Worm (Caenorhabditis elegans) whole organism, L1 larva: ENCODE results near the gene wrt-5.

ENCODE experiments used
- C34B4.2 ChIP-seq: sonication (generic microtip); optimal IDR thresholded peaks from 2 replicates; lab custom pipeline; 2017; ENCODE audit warnings: mild to moderate bottlenecking, missing genetic modification characterization, missing compliant biosample characterization
- Y116A8C.19 ChIP-seq: sonication (generic microtip); optimal IDR thresholded peaks from 2 replicates; lab custom pipeline; 2016; ENCODE audit warnings: missing compliant biosample characterization, missing genetic modification characterization, borderline replicate concordance
- aha-1 ChIP-seq: fragments of 150-350 bp; optimal IDR thresholded peaks from 2 replicates; lab custom pipeline; 2014; ENCODE audit warnings: missing biosample characterization, missing genetic modification characterization
- alr-1 ChIP-seq: fragments of 200-800 bp; sonication (Bioruptor generic); optimal IDR thresholded peaks from 2 replicates; lab custom pipeline; 2018; ENCODE audit warnings: borderline replicate concordance, mild to moderate bottlenecking, missing genetic modification characterization, missing compliant biosample characterization
- aly-2 ChIP-seq: fragments of 150-350 bp; optimal IDR thresholded peaks from 2 replicates; lab custom pipeline; 2014; ENCODE audit warnings: missing biosample characterization, missing genetic modification characterization
- ceh-8 ChIP-seq: fragments of 200-800 bp; sonication (Bioruptor generic); optimal IDR thresholded peaks from 2 replicates; lab custom pipeline; 2018; ENCODE audit warnings: mild to moderate bottlenecking, missing genetic modification characterization, moderate library complexity, missing compliant biosample characterization
- ceh-82 ChIP-seq, 3 experiments: fragments of 150-350 bp in 1 of 3; sonication (generic microtip) in 2 of 3; optimal IDR thresholded peaks; 2 replicates each; lab custom pipeline; 2014 to 2017; ENCODE audit warnings: missing biosample characterization in 3 of 3, missing genetic modification characterization in 3 of 3
- ces-1 ChIP-seq: fragments of 150-350 bp; optimal IDR thresholded peaks from 2 replicates; lab custom pipeline; 2014; ENCODE audit warnings: missing biosample characterization, missing genetic modification reagents, missing genetic modification characterization
- dpl-1 ChIP-seq, 3 experiments: fragments of 150-350 bp in 2 of 3; sonication (generic microtip) in 1 of 3; optimal IDR thresholded peaks; 2 replicates each; lab custom pipeline; 2014 to 2017; ENCODE audit warnings: missing biosample characterization in 3 of 3, missing genetic modification characterization in 3 of 3, missing genetic modification reagents in 3 of 3
- efl-1 ChIP-seq, 4 experiments: fragments of 150-350 bp; optimal IDR thresholded peaks in 3 of 4; peaks in 1 of 4; 1 replicate in 1 of 4; 2 replicates in 3 of 4; lab custom pipeline; 2014; ENCODE audit warnings: missing biosample characterization in 2 of 4, missing genetic modification characterization in 2 of 4, missing genetic modification reagents in 2 of 4
- efl-3 ChIP-seq: fragments of 200-800 bp; sonication (Bioruptor generic); optimal IDR thresholded peaks from 2 replicates; lab custom pipeline; 2018; ENCODE audit warnings: mild to moderate bottlenecking, missing genetic modification characterization, missing compliant biosample characterization
- egl-13 ChIP-seq: sonication (generic microtip); optimal IDR thresholded peaks from 2 replicates; lab custom pipeline; 2016; ENCODE audit warnings: missing genotype, missing genetic modification reagents, missing genetic modification characterization, missing compliant biosample characterization
- egl-27 ChIP-seq, 2 experiments: fragments of 150-350 bp in 1 of 2; sonication (generic microtip); optimal IDR thresholded peaks; 3 replicates each; lab custom pipeline; 2017 to 2018; ENCODE audit warnings: missing biosample characterization in 2 of 2, missing genetic modification characterization in 2 of 2, missing genetic modification reagents in 2 of 2
- ets-5 ChIP-seq: fragments of 200-800 bp; sonication (Bioruptor generic); IDR thresholded peaks from 2 replicates; pipeline ENCODE4 v1.3.6; 2022; ENCODE audit warnings: missing genetic modification characterization, missing compliant biosample characterization
- fkh-10 ChIP-seq: sonication (generic microtip); optimal IDR thresholded peaks from 2 replicates; lab custom pipeline; 2017; ENCODE audit warnings: missing biosample characterization, missing genetic modification reagents, missing genetic modification characterization
- fos-1 ChIP-seq: fragments of 150-350 bp; optimal IDR thresholded peaks from 2 replicates; lab custom pipeline; 2014; ENCODE audit warnings: missing biosample characterization, missing genetic modification characterization
- hlh-17 ChIP-seq: fragments of 200-800 bp; sonication (Bioruptor generic); optimal IDR thresholded peaks from 2 replicates; lab custom pipeline; 2018; ENCODE audit warnings: missing genetic modification characterization, mild to moderate bottlenecking, missing compliant biosample characterization, moderate library complexity, borderline replicate concordance
- hpl-2 ChIP-seq: fragments of 150-350 bp; optimal IDR thresholded peaks from 2 replicates; lab custom pipeline; 2014; ENCODE audit warnings: missing biosample characterization, missing genetic modification reagents, missing genetic modification characterization
- irx-1 ChIP-seq: sonication (generic microtip); optimal IDR thresholded peaks from 2 replicates; lab custom pipeline; 2016; ENCODE audit warnings: missing genetic modification characterization, missing compliant biosample characterization
- isw-1 ChIP-seq: fragments of 200-800 bp; sonication (Bioruptor generic); IDR thresholded peaks from 2 replicates; pipeline ENCODE4 v1.3.6; 2022; ENCODE audit warnings: missing genetic modification characterization, missing compliant biosample characterization
- jun-1 ChIP-seq: fragments of 150-350 bp; optimal IDR thresholded peaks from 2 replicates; lab custom pipeline; 2014; ENCODE audit warnings: missing biosample characterization, missing genetic modification reagents, missing genetic modification characterization
- lin-13 ChIP-seq: fragments of 150-350 bp; optimal IDR thresholded peaks from 2 replicates; lab custom pipeline; 2014; ENCODE audit warnings: missing biosample characterization, missing genetic modification reagents, missing genetic modification characterization
- lin-15B ChIP-seq: fragments of 150-350 bp; sonication (generic microtip); optimal IDR thresholded peaks from 3 replicates; lab custom pipeline; 2014; ENCODE audit warnings: missing biosample characterization, missing genetic modification characterization
- lir-3 ChIP-seq: sonication (generic microtip); optimal IDR thresholded peaks from 2 replicates; lab custom pipeline; 2016; ENCODE audit warnings: mild to moderate bottlenecking, missing genetic modification characterization, moderate library complexity, missing compliant biosample characterization; ENCODE audit not compliant: poor library complexity
- mab-9 ChIP-seq: fragments of 200-800 bp; sonication (Bioruptor generic); IDR thresholded peaks from 2 replicates; pipeline ENCODE4 v1.3.6; 2022; ENCODE audit warnings: missing genetic modification reagents, missing genetic modification characterization, missing compliant biosample characterization
- mef-2 ChIP-seq: fragments of 150-350 bp; optimal IDR thresholded peaks from 2 replicates; lab custom pipeline; 2014; ENCODE audit warnings: missing biosample characterization, missing genetic modification characterization
- mep-1 ChIP-seq: fragments of 150-350 bp; optimal IDR thresholded peaks from 2 replicates; lab custom pipeline; 2014; ENCODE audit warnings: missing biosample characterization, missing genetic modification characterization
- nhr-11 ChIP-seq: fragments of 150-350 bp; optimal IDR thresholded peaks from 2 replicates; lab custom pipeline; 2014; ENCODE audit warnings: missing biosample characterization, missing genetic modification characterization
- nhr-20 ChIP-seq: sonication (generic microtip); optimal IDR thresholded peaks from 2 replicates; lab custom pipeline; 2016; ENCODE audit warnings: mild to moderate bottlenecking, missing genetic modification characterization, missing compliant biosample characterization
- nhr-237 ChIP-seq: fragments of 150-350 bp; optimal IDR thresholded peaks from 2 replicates; lab custom pipeline; 2014; ENCODE audit warnings: missing biosample characterization, missing genetic modification characterization
- nhr-28 ChIP-seq: fragments of 150-350 bp; optimal IDR thresholded peaks from 2 replicates; lab custom pipeline; 2014; ENCODE audit warnings: missing biosample characterization, missing genetic modification characterization
- nhr-47 ChIP-seq: sonication (generic microtip); optimal IDR thresholded peaks from 2 replicates; lab custom pipeline; 2016; ENCODE audit warnings: mild to moderate bottlenecking, missing genetic modification characterization, moderate library complexity, missing compliant biosample characterization
- nhr-71 ChIP-seq: sonication (generic microtip); optimal IDR thresholded peaks from 2 replicates; lab custom pipeline; 2016; ENCODE audit warnings: mild to moderate bottlenecking, missing genetic modification characterization, moderate library complexity, missing compliant biosample characterization
- nhr-76 ChIP-seq: sonication (generic microtip); optimal IDR thresholded peaks from 2 replicates; lab custom pipeline; 2017; ENCODE audit warnings: missing biosample characterization, missing genetic modification characterization
- nhr-77 ChIP-seq: fragments of 150-350 bp; optimal IDR thresholded peaks from 2 replicates; lab custom pipeline; 2014; ENCODE audit warnings: missing biosample characterization, missing genetic modification characterization
- nhr-84 ChIP-seq: sonication (generic microtip); optimal IDR thresholded peaks from 2 replicates; lab custom pipeline; 2017; ENCODE audit warnings: missing biosample characterization, missing genetic modification characterization
- pqm-1 ChIP-seq: sonication (generic microtip); optimal IDR thresholded peaks from 3 replicates; lab custom pipeline; 2017; ENCODE audit warnings: missing biosample characterization, missing genetic modification characterization
- rnt-1 ChIP-seq: sonication (generic microtip); optimal IDR thresholded peaks from 2 replicates; lab custom pipeline; 2016; ENCODE audit warnings: mild to moderate bottlenecking, missing genetic modification characterization, moderate library complexity, missing compliant biosample characterization
- snpc-4 ChIP-seq: fragments of 150-350 bp; optimal IDR thresholded peaks from 2 replicates; lab custom pipeline; 2014; ENCODE audit warnings: missing biosample characterization, missing genetic modification characterization
- sox-4 ChIP-seq: sonication (generic microtip); optimal IDR thresholded peaks from 2 replicates; lab custom pipeline; 2016; ENCODE audit warnings: missing genetic modification characterization, missing compliant biosample characterization
- sup-37 ChIP-seq: fragments of 200-800 bp; sonication (Bioruptor generic); optimal IDR thresholded peaks from 2 replicates; lab custom pipeline; 2018; ENCODE audit warnings: mild to moderate bottlenecking, missing genetic modification characterization, missing compliant biosample characterization
- swsn-7 ChIP-seq: sonication (generic microtip); optimal IDR thresholded peaks from 2 replicates; lab custom pipeline; 2016; ENCODE audit warnings: missing genetic modification characterization, missing compliant biosample characterization
- tlp-1 ChIP-seq: fragments of 150-350 bp; optimal IDR thresholded peaks from 2 replicates; lab custom pipeline; 2014; ENCODE audit warnings: missing biosample characterization, missing genetic modification characterization
- unc-130 ChIP-seq: fragments of 150-350 bp; optimal IDR thresholded peaks from 2 replicates; lab custom pipeline; 2017; ENCODE audit warnings: missing biosample characterization, missing genetic modification characterization, inconsistent platforms
- unc-30 ChIP-seq: sonication (generic microtip); optimal IDR thresholded peaks from 2 replicates; lab custom pipeline; 2017; ENCODE audit warnings: missing biosample characterization, missing genetic modification characterization
- unc-62 ChIP-seq: fragments of 150-350 bp; optimal IDR thresholded peaks from 2 replicates; lab custom pipeline; 2014; ENCODE audit warnings: missing biosample characterization, missing genetic modification reagents, missing genetic modification characterization
- unc-86 ChIP-seq: sonication (generic microtip); optimal IDR thresholded peaks from 2 replicates; lab custom pipeline; 2016; ENCODE audit warnings: missing genetic modification characterization, missing compliant biosample characterization
- unc-98 ChIP-seq: fragments of 200-800 bp; sonication (Bioruptor generic); IDR thresholded peaks from 2 replicates; pipeline ENCODE4 v1.3.6; 2022; ENCODE audit warnings: missing genetic modification characterization, missing compliant biosample characterization
- vab-15 ChIP-seq: sonication (generic microtip); optimal IDR thresholded peaks from 2 replicates; lab custom pipeline; 2017; ENCODE audit warnings: missing genotype, mild to moderate bottlenecking, missing genetic modification characterization, missing compliant biosample characterization
- zag-1 ChIP-seq: fragments of 150-350 bp; optimal IDR thresholded peaks from 2 replicates; lab custom pipeline; 2014; ENCODE audit warnings: missing biosample characterization, missing genetic modification characterization
- zip-4 ChIP-seq: fragments of 200-800 bp; sonication (Bioruptor generic); optimal IDR thresholded peaks from 2 replicates; lab custom pipeline; 2018; ENCODE audit warnings: mild to moderate bottlenecking, missing genetic modification characterization, moderate library complexity, missing compliant biosample characterization
- ztf-11 ChIP-seq, 2 experiments: sonication (generic microtip); optimal IDR thresholded peaks; 2 replicates each; lab custom pipeline; 2016 to 2017; ENCODE audit warnings: missing genetic modification characterization in 2 of 2, missing biosample characterization in 1 of 2, missing compliant biosample characterization in 1 of 2
- ztf-4 ChIP-seq: fragments of 150-350 bp; optimal IDR thresholded peaks from 2 replicates; lab custom pipeline; 2014; ENCODE audit warnings: missing biosample characterization, missing genetic modification characterization

The wrt-5 gene

DNA sequence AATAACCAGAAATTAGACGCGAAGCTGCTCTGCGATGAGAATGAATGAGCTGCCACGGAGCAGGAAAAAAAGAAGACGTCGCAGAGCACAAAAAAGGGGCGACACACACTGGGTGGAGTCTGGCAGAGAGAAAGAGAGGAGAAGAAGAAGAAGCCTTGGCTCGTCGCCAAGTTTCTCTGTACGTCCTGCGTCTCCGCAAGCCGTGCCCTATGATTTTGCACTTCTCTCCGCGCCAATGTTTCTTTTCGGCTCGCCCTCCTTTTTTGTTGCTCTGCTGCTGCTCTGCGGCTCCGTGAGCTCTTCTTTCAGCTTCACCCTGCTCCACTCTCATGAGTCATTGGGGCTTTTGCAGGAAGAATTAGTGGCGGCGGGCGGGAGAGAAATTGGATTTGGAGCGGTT, 16.6 kb downstream of the wrt-5 start, which contains the start of gene hlh-30:
TSS of gene hlh-30 (minus strand) at position 69 of the 400 bp plus-strand sequence.
- TF ChIP-seq sox-4 (tag; lab: Kevin White, UChicago): peak; percentile 23
- no peak for TF ChIP-seq hlh-17 (GFP tag; lab: Kevin White, UChicago)
- TF ChIP-seq aha-1 (tag; lab: Kevin White, UChicago): no peak
- TF ChIP-seq irx-1 (tag; lab: Kevin White, UChicago): no peak
- TF ChIP-seq egl-27 (tag; optimal IDR thresholded peaks at IDR 0.05; lab: Kevin White, UChicago): peak in 1 of 2 experiments; percentile 7
- no peak for TF ChIP-seq ces-1
- no peak for TF ChIP-seq aly-2 (tag; lab: Kevin White, UChicago)
- TF ChIP-seq unc-86 (tag; lab: Kevin White, UChicago): peak; percentile 69
- no peak for TF ChIP-seq zip-4
- TF ChIP-seq pqm-1 (tag; lab: Kevin White, UChicago): no peak
- no peak for TF ChIP-seq ets-5
- no peak for TF ChIP-seq ztf-4 (tag; lab: Kevin White, UChicago)
- no peak for TF ChIP-seq snpc-4 (tag; lab: Kevin White, UChicago)
- no peak for TF ChIP-seq hpl-2 (GFP tag; lab: Kevin White, UChicago)
- no peak for TF ChIP-seq jun-1 (tag; lab: Kevin White, UChicago)
- TF ChIP-seq efl-3 (GFP tag; lab: Kevin White, UChicago): no peak
- TF ChIP-seq mab-9 (GFP tag; lab: Robert Waterston, UW): no peak
- no peak for TF ChIP-seq alr-1 (tag; lab: Kevin White, UChicago)
- no peak for TF ChIP-seq tlp-1
- no peak for TF ChIP-seq unc-98 (GFP tag; lab: Robert Waterston, UW)
- TF ChIP-seq ceh-82 (tag; optimal IDR thresholded peaks at IDR 0.05; lab: Kevin White, UChicago): peak; percentile 5 to 80 (median 23)
- TF ChIP-seq nhr-11: no peak
- no peak for TF ChIP-seq nhr-237 (tag; lab: Kevin White, UChicago)
- no peak for TF ChIP-seq lin-15B (tag; lab: Kevin White, UChicago)
- TF ChIP-seq efl-1 (optimal IDR thresholded peaks at IDR 0.05; lab: Kevin White, UChicago): peak; percentile 49 to 51
- TF ChIP-seq efl-1 (GFP tag; optimal IDR thresholded peaks at IDR 0.05 in 1 of 2; lab: Kevin White, UChicago): peak; percentile 11 to 88
- peak; percentile 59 for TF ChIP-seq fkh-10
- TF ChIP-seq ztf-11 (tag; optimal IDR thresholded peaks at IDR 0.05; lab: Kevin White, UChicago): peak in 1 of 2 experiments; percentile 9
- TF ChIP-seq rnt-1 (tag; lab: Kevin White, UChicago): no peak
- peak; percentile 55 for TF ChIP-seq fos-1 (tag; lab: Kevin White, UChicago)
- no peak for TF ChIP-seq Y116A8C.19
- TF ChIP-seq nhr-28: no peak
- TF ChIP-seq lin-13: no peak
- no peak for TF ChIP-seq zag-1 (tag; lab: Kevin White, UChicago)
- TF ChIP-seq ceh-8 (GFP tag; lab: Kevin White, UChicago): peak; percentile 29
- no peak for TF ChIP-seq unc-130
- peak; percentile 43; the same call in 1 of the 2 replicates for TF ChIP-seq isw-1
- peak; percentile 15 for TF ChIP-seq mef-2 (tag; lab: Kevin White, UChicago)
- TF ChIP-seq nhr-76 (tag; lab: Kevin White, UChicago): no peak
- peak in 1 of 3 experiments; percentile 30 for TF ChIP-seq dpl-1 (GFP tag; optimal IDR thresholded peaks at IDR 0.05; lab: Kevin White, UChicago)
- TF ChIP-seq nhr-77 (tag; lab: Kevin White, UChicago): no peak
- TF ChIP-seq nhr-71: peak; percentile 71
- TF ChIP-seq vab-15 (tag; lab: Kevin White, UChicago): no peak
- no peak for TF ChIP-seq lir-3
- TF ChIP-seq mep-1 (tag; lab: Kevin White, UChicago): no peak
- no peak for TF ChIP-seq nhr-84
- TF ChIP-seq sup-37: no peak
- no peak for TF ChIP-seq unc-62
- TF ChIP-seq nhr-47 (tag; lab: Kevin White, UChicago): peak; percentile 75
- no peak for TF ChIP-seq unc-30 (tag; lab: Kevin White, UChicago)
- TF ChIP-seq swsn-7 (tag; lab: Kevin White, UChicago): peak; percentile 49
- peak; percentile 11 for TF ChIP-seq nhr-20
- no peak for TF ChIP-seq C34B4.2
- TF ChIP-seq egl-13: peak; percentile 78
